Worm (Caenorhabditis elegans) whole organism, late embryonic: ENCODE data around the gene dhs-28.

Experiments
- ama-1 ChIP-seq: fragments of 150-350 bp; optimal IDR thresholded peaks from 2 replicates; lab custom pipeline; 2014
- ceh-9 ChIP-seq: sonication (generic microtip); optimal IDR thresholded peaks from 2 replicates; lab custom pipeline; 2016; ENCODE audit warnings: mild to moderate bottlenecking, missing genetic modification characterization, inconsistent platforms, missing compliant biosample characterization
- dmd-4 ChIP-seq: sonication (generic microtip); optimal IDR thresholded peaks from 2 replicates; lab custom pipeline; 2016; ENCODE audit warnings: borderline replicate concordance, missing genetic modification characterization, missing compliant biosample characterization
- fkh-10 ChIP-seq: fragments of 150-350 bp; optimal IDR thresholded peaks from 2 replicates; lab custom pipeline; 2014; ENCODE audit warnings: missing biosample characterization, missing genetic modification reagents, missing genetic modification characterization
- pha-4 ChIP-seq: fragments of 150-350 bp; optimal IDR thresholded peaks from 2 replicates; lab custom pipeline; 2018; ENCODE audit warnings: missing biosample characterization, missing genetic modification reagents, missing genetic modification characterization

DNA sequence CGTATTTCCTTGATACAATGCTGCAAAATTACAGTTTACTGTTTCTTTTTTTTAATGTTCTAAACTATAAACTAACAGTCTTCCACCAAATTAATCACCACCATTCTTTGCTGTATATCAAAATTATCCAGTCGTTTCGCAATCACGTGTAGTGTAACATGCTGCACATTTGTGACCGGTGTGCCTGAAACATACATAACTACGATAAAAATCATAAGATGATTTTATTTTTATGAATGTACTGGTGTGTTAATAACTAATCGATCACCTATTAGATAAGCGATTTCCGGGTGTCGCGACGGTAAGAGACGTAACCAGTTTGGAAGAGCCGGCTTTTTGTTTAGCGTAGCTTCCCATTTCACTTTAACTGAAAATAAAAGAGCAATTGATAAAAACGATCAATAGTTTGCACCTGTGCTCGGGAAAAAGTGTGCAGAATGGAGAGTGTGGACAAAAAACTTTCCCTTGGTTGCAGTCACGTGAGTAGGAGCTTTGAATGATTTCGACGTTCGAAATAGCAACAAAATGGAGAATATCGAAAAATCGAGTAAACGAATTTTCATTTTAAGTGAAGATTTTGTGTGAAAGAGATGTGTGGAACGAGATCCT, 29.2 kb upstream of the dhs-28 start, which contains the start of gene sgca-1:
- TF ChIP-seq dmd-4 (tag; lab: Kevin White, UChicago) (no peak), ceh-9 (no peak), pha-4 (tag; lab: Kevin White, UChicago) (no peak), fkh-10 (GFP tag; lab: Kevin White, UChicago) (no peak), ama-1 (lab: Kevin White, UChicago) (no peak)
